Fruit fly (Drosophila melanogaster): Measurements from ENCODE around the gene HP1e.

HP1e gene

dm6 chr3R:9330231-9330630, 8.7 kb downstream of the HP1e start, which contains the start of gene CG12951:
Gene CG12951 (minus strand): TSS chr3R:9330331.
- TF ChIP-seq fd59A (GFP tag; optimal IDR thresholded peaks at IDR 0.05) (no peak), Eip75B (GFP tag; optimal IDR thresholded peaks at IDR 0.05) (no peak), salr (GFP tag; optimal IDR thresholded peaks at IDR 0.05) (no peak), Sox15 (GFP tag; optimal IDR thresholded peaks at IDR 0.05) (no peak), Lpt (GFP tag; optimal IDR thresholded peaks at IDR 0.05) (no peak), Eip93F (GFP tag; optimal IDR thresholded peaks at IDR 0.05) (no peak), vri (GFP tag; optimal IDR thresholded peaks at IDR 0.05) (no peak), Hr39 (GFP tag; optimal IDR thresholded peaks at IDR 0.05) (no peak), CG1621 (tag; optimal IDR thresholded peaks at IDR 0.05) (no peak), lz (GFP tag; optimal IDR thresholded peaks at IDR 0.05) (no peak), CG6808 (GFP tag; optimal IDR thresholded peaks at IDR 0.05) (no peak), CG34406 (GFP tag; optimal IDR thresholded peaks at IDR 0.05) (no peak), CG8319 (GFP tag; optimal IDR thresholded peaks at IDR 0.05) (no peak), net (GFP tag; optimal IDR thresholded peaks at IDR 0.05) (no peak), acj6 (GFP tag; optimal IDR thresholded peaks at IDR 0.05) (no peak), CG3919 (GFP tag; optimal IDR thresholded peaks at IDR 0.05) (no peak), Hr38 (GFP tag; optimal IDR thresholded peaks at IDR 0.05) (no peak)

dm6 chr3R:9331861-9332260, 10.3 kb downstream of the HP1e start, which contains the start of gene CG16749:
Gene CG16749 (minus strand): TSS chr3R:9331885.
- TF ChIP-seq Smox (GFP tag; optimal IDR thresholded peaks at IDR 0.05): no peak
- no peak for TF ChIP-seq net (GFP tag; optimal IDR thresholded peaks at IDR 0.05)
- no peak for TF ChIP-seq achi (GFP tag; optimal IDR thresholded peaks at IDR 0.05)
- no peak for TF ChIP-seq CG10669 (GFP tag; optimal IDR thresholded peaks at IDR 0.05)
- no peak for TF ChIP-seq CG4318 (GFP tag; optimal IDR thresholded peaks at IDR 0.05)
- no peak for TF ChIP-seq pdm3 (GFP tag; optimal IDR thresholded peaks at IDR 0.05)
- no peak for TF ChIP-seq ss (GFP tag; optimal IDR thresholded peaks at IDR 0.05)
- TF ChIP-seq CG32006 (GFP tag; optimal IDR thresholded peaks at IDR 0.05): no peak
- TF ChIP-seq Gug (GFP tag; IDR thresholded peaks at IDR 0.05): no peak
- TF ChIP-seq CG8119 (GFP tag; IDR thresholded peaks at IDR 0.05): no peak
- no peak for TF ChIP-seq Sox15 (GFP tag; optimal IDR thresholded peaks at IDR 0.05)
- TF ChIP-seq dsx (GFP tag; optimal IDR thresholded peaks at IDR 0.05; ENCODE audit: poor library complexity, severe bottlenecking): no peak
- no peak for TF ChIP-seq CG8319 (GFP tag; optimal IDR thresholded peaks at IDR 0.05)
- TF ChIP-seq Eip93F (GFP tag; optimal IDR thresholded peaks at IDR 0.05): no peak
- TF ChIP-seq CG9139 (GFP tag; optimal IDR thresholded peaks at IDR 0.05): no peak
- no peak for TF ChIP-seq CG15336 (GFP tag; IDR thresholded peaks at IDR 0.05)
- TF ChIP-seq CG6808 (GFP tag; optimal IDR thresholded peaks at IDR 0.05): no peak
- no peak for TF ChIP-seq CG3919 (GFP tag; optimal IDR thresholded peaks at IDR 0.05)

- TF ChIP-seq Met (GFP tag; optimal IDR thresholded peaks at IDR 0.05) (peak; percentile 20), CG10669 (GFP tag; optimal IDR thresholded peaks at IDR 0.05) (no peak), salr (GFP tag; optimal IDR thresholded peaks at IDR 0.05) (no peak), Sox14 (GFP tag; optimal IDR thresholded peaks at IDR 0.05) (peak; percentile 19), fkh (GFP tag; optimal IDR thresholded peaks at IDR 0.05) (peak; percentile 82), Eip78C (GFP tag) (peak; percentile 63), esn (GFP tag; optimal IDR thresholded peaks at IDR 0.05) (peak; percentile 21), Eip93F (GFP tag; optimal IDR thresholded peaks at IDR 0.05) (peak; percentile 36)
Observed at dm6 chr3R:9334592-9335518, 13.3 kb downstream of the HP1e start, which contains the start of the genes Aduk and pasi2. Gene Aduk (minus strand): TSS chr3R:9334714. Gene pasi2 (plus strand): TSS chr3R:9335170.
